Worm (Caenorhabditis elegans): Measurements from ENCODE around the gene F22H10.1.
A peak's percentile ranks its signal among the peaks of the same experiment; 100 is the strongest.

Gene F22H10.1

DNA sequence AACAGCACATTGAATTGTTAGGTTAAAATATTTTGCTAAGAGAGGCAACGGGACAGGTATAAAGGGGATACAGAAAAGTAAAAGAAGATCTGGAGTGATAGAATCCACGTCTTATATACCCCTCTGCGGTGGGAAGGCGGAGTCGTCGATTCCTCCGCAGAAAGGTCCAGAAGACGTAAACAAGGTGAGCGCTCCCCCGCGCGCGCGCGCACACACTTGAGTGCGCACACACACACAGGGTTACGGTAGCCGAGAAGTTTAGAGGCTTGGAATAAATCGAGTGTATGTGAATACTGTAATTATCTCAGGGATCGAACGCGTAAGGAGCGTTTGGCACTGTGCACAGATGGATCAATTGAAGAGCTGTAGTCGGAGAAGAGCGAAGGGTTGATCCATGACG lies 14.9 kb upstream of the F22H10.1 start:
- no peak for TF ChIP-seq him-1 (tag; optimal IDR thresholded peaks at IDR 0.05)
- TF ChIP-seq dao-5 (tag; optimal IDR thresholded peaks at IDR 0.05), result no peak
- no peak for TF ChIP-seq W03F9.2 (tag; optimal IDR thresholded peaks at IDR 0.05)

DNA sequence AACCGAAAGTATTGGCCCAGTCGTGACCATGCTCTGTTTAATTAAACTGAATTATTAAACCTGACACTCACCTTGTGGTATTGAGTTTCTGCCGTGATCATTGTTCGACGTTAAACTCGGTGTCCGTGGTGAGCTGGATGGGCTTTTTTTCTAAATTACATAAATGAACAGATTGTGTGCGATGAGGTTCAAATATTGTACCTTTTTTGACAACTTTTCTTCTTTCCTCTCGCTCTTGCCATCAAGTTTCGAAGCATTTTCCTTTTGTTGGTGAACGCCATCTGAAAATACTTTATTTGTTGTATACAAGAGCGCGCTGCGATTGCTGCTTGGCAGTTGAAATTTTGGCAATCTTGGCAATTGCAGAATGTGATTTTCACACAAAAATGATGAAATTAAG lies 14.3 kb upstream of the F22H10.1 start, which contains the start of gene F22H10.11:
Gene F22H10.11, minus strand, starts transcription at position 101 of the 400 bp plus-strand sequence.
- TF ChIP-seq dao-5 (tag; optimal IDR thresholded peaks at IDR 0.05) (no peak), him-1 (tag; optimal IDR thresholded peaks at IDR 0.05) (no peak), W03F9.2 (tag; optimal IDR thresholded peaks at IDR 0.05) (no peak)

DNA sequence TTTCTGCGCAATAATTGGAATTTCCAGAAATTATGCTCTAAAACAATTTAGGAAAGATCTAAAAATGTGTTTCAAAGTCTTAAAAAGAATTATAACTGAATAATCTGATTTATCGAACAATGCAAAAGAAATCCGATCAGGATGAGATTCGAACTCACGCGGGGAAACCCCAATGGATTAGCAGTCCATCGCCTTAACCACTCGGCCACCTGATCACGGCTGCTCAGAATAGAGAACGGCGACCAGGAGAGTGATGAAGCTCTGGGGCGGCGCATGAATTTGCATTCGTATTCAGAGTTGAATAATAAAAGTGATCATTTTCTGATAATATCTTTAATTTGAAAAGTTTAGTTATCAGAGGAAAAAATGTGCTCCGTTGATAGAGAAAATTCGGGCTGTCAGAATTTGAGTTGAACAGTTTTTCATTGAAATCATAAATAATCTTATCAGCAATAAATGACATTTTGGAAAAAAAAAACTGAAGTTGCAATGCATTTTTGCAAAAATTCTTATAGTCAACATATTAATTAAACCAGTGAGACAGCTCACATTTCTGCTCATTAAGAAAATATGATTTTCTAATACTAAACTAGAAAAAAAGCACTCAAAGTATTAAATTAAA lies 12.3 kb upstream of the F22H10.1 start:
- no peak for TF ChIP-seq him-1 (tag; optimal IDR thresholded peaks at IDR 0.05)
- TF ChIP-seq dao-5 (tag; optimal IDR thresholded peaks at IDR 0.05), result no peak
- TF ChIP-seq W03F9.2 (tag; optimal IDR thresholded peaks at IDR 0.05), result no peak

DNA sequence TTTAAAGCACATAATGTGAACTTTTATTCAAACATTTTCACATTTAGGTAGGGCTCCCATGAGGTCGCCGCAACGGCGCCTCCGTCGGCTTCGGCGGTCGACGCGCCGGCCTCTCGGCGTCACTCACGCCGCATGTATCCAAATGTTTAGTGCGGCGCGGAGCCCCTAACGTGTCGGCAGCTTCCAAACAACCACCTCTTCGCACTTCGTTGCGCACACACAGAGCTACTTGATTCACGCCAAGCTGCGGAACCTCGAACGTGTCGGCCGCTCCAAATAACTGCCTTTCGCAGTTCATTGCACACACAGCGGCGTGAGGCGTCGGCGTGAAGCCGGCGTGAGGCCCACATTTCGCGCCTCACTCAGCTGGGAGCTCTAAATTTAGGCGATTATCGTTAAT lies 11.2 kb upstream of the F22H10.1 start, which contains the start of gene F22H10.6:
Gene F22H10.6, minus strand, starts transcription at position 292 of the 400 bp plus-strand sequence.
- TF ChIP-seq dao-5 (tag; optimal IDR thresholded peaks at IDR 0.05) (no peak), him-1 (tag; optimal IDR thresholded peaks at IDR 0.05) (no peak)

DNA sequence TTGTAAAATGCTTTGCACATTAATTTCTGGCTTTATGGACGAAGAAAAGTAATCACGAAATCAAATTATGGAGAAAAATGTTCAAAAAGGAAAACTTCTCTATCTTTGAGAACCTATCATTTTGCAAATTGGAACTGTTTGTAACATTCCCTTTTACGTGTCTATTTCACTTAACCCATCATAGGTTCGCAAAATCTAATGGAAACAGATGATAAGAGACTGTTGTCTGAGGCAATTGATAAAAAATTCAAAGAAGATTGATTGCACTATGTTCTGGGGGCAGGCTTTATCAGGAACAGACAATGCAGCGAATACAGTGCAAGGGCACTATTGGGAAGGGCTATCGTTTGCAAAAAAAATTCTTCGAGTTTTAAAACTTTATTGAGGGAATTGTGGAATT lies 7.1 kb upstream of the F22H10.1 start:
- TF ChIP-seq him-1 (tag; optimal IDR thresholded peaks at IDR 0.05) (no peak), dao-5 (tag; optimal IDR thresholded peaks at IDR 0.05) (no peak), W03F9.2 (tag; optimal IDR thresholded peaks at IDR 0.05) (no peak)

DNA sequence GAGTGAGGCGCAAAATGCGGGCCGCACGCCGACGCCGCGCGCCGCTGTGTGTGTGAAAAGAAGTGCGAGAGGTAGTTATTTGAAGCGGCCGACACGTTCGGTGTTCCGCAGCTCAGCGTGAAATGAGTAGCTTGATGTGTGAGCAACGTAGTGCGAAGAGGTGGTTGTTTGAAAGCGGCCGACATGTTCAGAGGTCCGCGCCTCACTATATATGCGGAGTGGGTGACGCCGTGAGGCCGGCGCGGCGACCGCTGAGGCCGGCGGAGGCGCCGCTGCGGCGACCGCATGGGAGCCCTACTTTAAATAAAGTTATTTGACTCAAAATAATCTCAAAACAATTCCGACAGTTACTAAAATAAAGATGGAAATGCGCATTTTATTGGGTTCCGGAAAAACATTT lies 5.4 kb upstream of the F22H10.1 start:
- no peak for TF ChIP-seq dao-5 (tag; optimal IDR thresholded peaks at IDR 0.05)
- no peak for TF ChIP-seq W03F9.2 (tag; optimal IDR thresholded peaks at IDR 0.05)
- no peak for TF ChIP-seq him-1 (tag; optimal IDR thresholded peaks at IDR 0.05)

DNA sequence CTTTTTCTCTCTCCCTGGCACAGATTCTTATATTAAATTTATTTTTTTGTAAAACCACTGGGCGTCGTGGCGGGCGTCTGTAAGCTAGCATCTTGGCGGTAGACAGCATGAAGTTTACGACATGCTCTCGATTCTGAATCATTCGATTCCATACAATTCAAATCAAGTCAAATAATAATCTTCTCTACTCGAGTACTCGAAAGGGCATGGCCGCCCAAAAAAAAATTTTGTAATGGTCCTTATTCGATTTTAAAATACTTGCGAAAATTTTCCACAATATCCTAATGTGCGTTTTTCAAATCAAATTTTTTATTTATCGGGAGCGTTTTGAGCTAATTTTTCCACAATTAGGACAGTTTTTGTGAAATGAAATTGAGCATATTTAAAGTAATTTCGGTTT lies 4.2 kb upstream of the F22H10.1 start:
- TF ChIP-seq W03F9.2 (tag; optimal IDR thresholded peaks at IDR 0.05), result no peak
- TF ChIP-seq him-1 (tag; optimal IDR thresholded peaks at IDR 0.05), result no peak
- TF ChIP-seq dao-5 (tag; optimal IDR thresholded peaks at IDR 0.05), result no peak

DNA sequence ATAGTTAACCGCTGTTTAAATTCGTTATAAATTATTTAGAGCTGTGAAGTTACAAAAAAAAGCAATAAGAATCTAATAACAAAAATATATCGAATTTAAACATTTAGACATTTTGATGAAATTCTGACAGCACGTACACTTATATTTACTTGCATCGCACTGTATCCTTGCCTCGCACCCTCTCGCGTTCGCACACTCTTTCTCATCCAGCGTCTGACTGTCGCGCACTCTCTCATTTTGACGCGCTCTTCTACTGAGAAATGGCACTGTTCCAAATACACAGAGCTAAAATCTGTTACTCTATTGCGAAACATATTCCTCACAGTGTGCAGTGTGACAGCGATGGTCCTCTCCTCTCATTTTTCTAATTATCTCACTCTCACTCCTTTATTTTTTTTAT lies 1.8 kb downstream of the F22H10.1 start:
- TF ChIP-seq W03F9.2 (tag; optimal IDR thresholded peaks at IDR 0.05), result no peak
- no peak for TF ChIP-seq him-1 (tag; optimal IDR thresholded peaks at IDR 0.05)
- TF ChIP-seq dao-5 (tag; optimal IDR thresholded peaks at IDR 0.05), result no peak

DNA sequence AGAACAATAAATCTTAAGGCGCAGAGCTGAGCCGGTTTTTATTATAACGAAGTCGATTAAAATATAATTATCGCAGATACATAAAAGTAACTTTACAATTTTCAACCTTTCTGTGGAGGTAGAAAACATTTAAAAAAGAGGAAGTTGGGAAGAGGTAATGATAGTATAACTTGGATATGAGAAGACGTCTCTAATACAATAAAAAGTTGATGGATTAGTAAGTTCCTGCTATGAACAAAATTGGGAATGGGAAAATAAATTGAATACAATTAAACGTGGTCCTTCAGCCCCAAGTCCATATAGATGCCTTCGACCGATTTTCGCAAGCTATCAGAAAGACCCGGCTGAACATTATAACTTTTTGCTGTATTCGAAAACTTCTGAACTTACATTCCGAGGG lies 3.4 kb downstream of the F22H10.1 start:
- TF ChIP-seq W03F9.2 (tag; optimal IDR thresholded peaks at IDR 0.05), result no peak
- no peak for TF ChIP-seq dao-5 (tag; optimal IDR thresholded peaks at IDR 0.05)
- no peak for TF ChIP-seq him-1 (tag; optimal IDR thresholded peaks at IDR 0.05)

DNA sequence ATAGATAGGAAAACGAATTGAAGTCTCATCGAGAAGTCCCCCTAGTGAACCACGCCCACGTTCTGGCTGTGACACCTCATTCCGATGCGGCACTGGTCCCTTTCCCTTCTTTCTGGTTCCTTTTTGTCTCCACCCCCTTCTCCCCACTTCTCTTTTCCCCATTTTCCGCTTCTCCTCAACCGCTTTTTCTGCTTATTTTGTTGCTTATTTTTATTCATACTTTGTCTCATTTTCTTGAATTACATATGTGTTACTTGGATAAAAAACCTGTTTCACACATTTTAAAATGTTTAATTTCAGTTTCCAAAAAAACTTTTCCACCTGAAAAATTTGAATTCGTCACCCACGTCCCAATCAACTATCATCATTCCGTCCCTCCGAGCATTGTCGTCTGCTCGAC lies 9.1 kb downstream of the F22H10.1 start, which contains the start of gene lgc-53:
Gene lgc-53, plus strand, starts transcription at position 301 of the 400 bp plus-strand sequence.
- TF ChIP-seq dao-5 (tag; optimal IDR thresholded peaks at IDR 0.05) (no peak), W03F9.2 (tag; optimal IDR thresholded peaks at IDR 0.05) (no peak), him-1 (tag; optimal IDR thresholded peaks at IDR 0.05) (no peak)

DNA sequence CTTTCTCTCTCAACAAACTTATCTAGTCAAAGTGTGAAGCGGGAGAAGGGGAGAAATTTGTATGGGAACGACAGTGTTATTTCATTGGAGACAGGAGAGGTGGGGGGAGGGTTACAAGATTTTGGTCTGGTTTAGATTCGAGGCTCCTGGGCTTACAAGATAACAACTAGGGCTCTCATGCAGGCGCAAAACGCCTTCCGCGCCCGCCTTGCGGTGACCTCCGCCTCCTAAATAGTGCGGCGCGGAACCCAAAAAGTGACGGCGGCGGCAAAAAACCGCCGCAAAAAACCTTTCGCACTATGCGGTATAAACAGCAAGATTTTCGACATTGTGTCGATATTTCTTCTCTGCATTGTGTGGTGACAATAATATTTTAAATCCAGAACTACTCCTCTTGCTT lies 13.7 kb downstream of the F22H10.1 start:
- TF ChIP-seq W03F9.2 (tag; optimal IDR thresholded peaks at IDR 0.05) (no peak), dao-5 (tag; optimal IDR thresholded peaks at IDR 0.05) (no peak), him-1 (tag; optimal IDR thresholded peaks at IDR 0.05) (no peak)

DNA sequence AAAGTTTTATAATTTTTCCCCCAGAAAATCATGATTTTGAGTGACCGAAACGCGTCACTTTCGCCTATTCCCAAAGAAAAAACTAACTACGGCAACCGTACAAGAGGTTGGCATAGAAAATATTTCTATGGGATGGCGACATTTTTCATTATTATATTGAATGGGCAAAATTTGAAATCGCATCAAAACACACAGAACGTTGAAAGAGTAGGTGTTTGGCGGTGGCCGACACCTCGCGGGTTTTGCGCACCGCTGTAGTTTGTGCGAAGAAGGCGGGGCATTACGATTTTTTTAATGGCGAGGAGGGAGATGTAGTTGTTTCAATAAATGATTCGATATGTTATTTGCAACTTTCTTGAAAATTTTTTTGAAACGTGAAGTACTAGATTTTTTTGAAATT lies 19.7 kb downstream of the F22H10.1 start:
- TF ChIP-seq dao-5 (tag; optimal IDR thresholded peaks at IDR 0.05) (no peak), W03F9.2 (tag; optimal IDR thresholded peaks at IDR 0.05) (no peak), him-1 (tag; optimal IDR thresholded peaks at IDR 0.05) (no peak)

DNA sequence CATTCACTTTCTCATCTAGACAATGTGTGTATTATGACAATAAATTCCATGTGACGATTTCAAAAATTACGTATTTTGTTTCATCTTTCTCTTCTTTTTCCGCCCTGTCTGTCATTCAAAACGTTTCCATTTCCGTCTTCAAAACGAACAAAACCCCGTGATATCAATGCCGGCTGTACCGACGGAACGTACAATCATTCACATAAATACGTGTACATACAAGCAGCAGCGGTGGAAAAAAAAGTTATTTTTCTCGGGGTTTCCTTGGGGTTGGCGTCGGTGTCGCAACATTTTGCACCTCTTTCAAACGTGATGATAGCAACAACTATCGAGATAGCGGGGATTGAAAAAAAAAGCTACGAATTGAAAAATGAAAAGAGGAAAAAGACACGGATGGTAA lies 22.7 kb downstream of the F22H10.1 start:
- TF ChIP-seq dao-5 (tag; optimal IDR thresholded peaks at IDR 0.05), result no peak
- no peak for TF ChIP-seq W03F9.2 (tag; optimal IDR thresholded peaks at IDR 0.05)
- no peak for TF ChIP-seq him-1 (tag; optimal IDR thresholded peaks at IDR 0.05)

DNA sequence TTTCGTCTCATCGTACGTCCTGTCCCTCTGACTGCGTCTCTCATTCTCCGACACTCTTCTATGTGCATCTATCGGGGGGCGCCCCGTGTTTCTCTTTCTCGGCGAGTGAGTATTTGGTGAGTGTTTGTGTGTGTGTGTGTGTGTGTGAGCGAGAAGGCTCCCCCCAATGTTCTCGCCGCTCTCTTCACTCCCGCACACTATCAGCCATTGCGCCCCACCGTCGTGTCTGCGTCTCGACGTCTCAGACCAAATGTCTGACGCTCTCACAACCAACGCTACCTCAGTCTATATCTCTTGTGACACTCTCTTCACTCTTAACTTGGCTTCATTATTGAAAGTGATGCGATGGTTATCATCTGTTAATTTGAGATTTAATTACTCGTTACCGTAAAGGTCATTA lies 24.6 kb downstream of the F22H10.1 start:
- TF ChIP-seq him-1 (tag; optimal IDR thresholded peaks at IDR 0.05), result peak; percentile 73
- no peak for TF ChIP-seq W03F9.2 (tag; optimal IDR thresholded peaks at IDR 0.05)
- TF ChIP-seq dao-5 (tag; optimal IDR thresholded peaks at IDR 0.05), result peak; percentile 39

DNA sequence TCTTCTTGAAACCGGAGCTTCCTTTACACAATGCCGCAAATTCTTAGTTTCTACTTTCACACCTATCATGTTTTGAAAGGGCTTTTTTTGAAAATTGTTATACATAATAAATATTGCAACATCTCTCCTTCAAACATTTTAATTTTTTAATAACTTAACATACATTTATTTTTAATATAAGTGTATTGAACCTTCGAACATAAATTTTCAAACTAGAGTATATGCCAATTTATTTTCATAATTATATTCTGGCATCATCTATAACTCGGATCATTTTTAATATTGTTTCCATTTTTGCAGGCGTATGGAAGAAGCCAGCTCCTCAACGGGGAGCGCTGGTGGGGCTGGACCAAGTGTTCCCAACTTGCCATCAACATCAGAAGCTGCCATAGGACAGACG lies 27.0 kb downstream of the F22H10.1 start, which contains the start of gene hda-4:
Gene hda-4, plus strand, starts transcription at position 301 of the 400 bp plus-strand sequence.
- TF ChIP-seq W03F9.2 (tag; optimal IDR thresholded peaks at IDR 0.05) (no peak), him-1 (tag; optimal IDR thresholded peaks at IDR 0.05) (no peak), dao-5 (tag; optimal IDR thresholded peaks at IDR 0.05) (no peak)

Data from whole organism, L4/young adult.